Worm (Caenorhabditis elegans) whole organism, early embryonic: Measurements from ENCODE around the gene T28C6.7.
A peak's percentile ranks its signal among the peaks of the same experiment; 100 is the strongest.

ENCODE experiments used
- B0310.2 ChIP-seq: sonication (generic microtip); optimal IDR thresholded peaks from 2 replicates; lab custom pipeline; 2016; ENCODE audit warnings: mild to moderate bottlenecking, missing genetic modification characterization, missing compliant biosample characterization
- F13C5.2 ChIP-seq: sonication (generic microtip); optimal IDR thresholded peaks from 2 replicates; lab custom pipeline; 2017; ENCODE audit warnings: mild to moderate bottlenecking, missing genetic modification characterization, inconsistent platforms, missing compliant biosample characterization
- ama-1 ChIP-seq: fragments of 150-350 bp; optimal IDR thresholded peaks from 2 replicates; lab custom pipeline; 2014
- ceh-13 ChIP-seq: fragments of 200-800 bp; sonication (Bioruptor generic); optimal IDR thresholded peaks from 2 replicates; lab custom pipeline; 2018; ENCODE audit warnings: mild to moderate bottlenecking, missing genetic modification characterization, missing compliant biosample characterization
- ceh-36 ChIP-seq: sonication (generic microtip); optimal IDR thresholded peaks from 2 replicates; lab custom pipeline; 2016; ENCODE audit warnings: missing genetic modification characterization, inconsistent platforms, missing compliant biosample characterization
- ets-7 ChIP-seq: sonication (generic microtip); optimal IDR thresholded peaks from 2 replicates; lab custom pipeline; 2016; ENCODE audit warnings: missing genotype, missing genetic modification characterization, missing compliant biosample characterization
- flt-1 ChIP-seq: fragments of 200-800 bp; sonication (Bioruptor generic); IDR thresholded peaks from 2 replicates; pipeline ENCODE4 v1.3.6; 2022; ENCODE audit warnings: missing genetic modification characterization, missing compliant biosample characterization
- hmg-4 ChIP-seq: fragments of 200-800 bp; sonication (Bioruptor generic); optimal IDR thresholded peaks from 2 replicates; lab custom pipeline; 2018; ENCODE audit warnings: mild to moderate bottlenecking, missing genetic modification characterization, missing compliant biosample characterization
- hnd-1 ChIP-seq: sonication (generic microtip); optimal IDR thresholded peaks from 2 replicates; lab custom pipeline; 2016; ENCODE audit warnings: missing genetic modification characterization, missing compliant biosample characterization
- pes-1 ChIP-seq: fragments of 200-800 bp; sonication (Bioruptor generic); IDR thresholded peaks from 2 replicates; pipeline ENCODE4 v1.3.6; 2022; ENCODE audit warnings: missing genetic modification reagents, missing genetic modification characterization, missing compliant biosample characterization
- sea-1 ChIP-seq: fragments of 200-800 bp; sonication (Bioruptor generic); conservative IDR thresholded peaks from 2 replicates; pipeline ENCODE4 v1.3.6; 2022; ENCODE audit warnings: missing genetic modification characterization, missing compliant biosample characterization
- tbx-11 ChIP-seq: fragments of 200-800 bp; sonication (Bioruptor generic); IDR thresholded peaks from 2 replicates; pipeline ENCODE4 v1.3.6; 2022; ENCODE audit warnings: missing genetic modification characterization, missing compliant biosample characterization
- tbx-37 ChIP-seq: fragments of 200-800 bp; sonication (Bioruptor generic); conservative IDR thresholded peaks from 2 replicates; pipeline ENCODE4 v1.3.6; 2022; ENCODE audit warnings: missing genetic modification reagents, missing genetic modification characterization, missing compliant biosample characterization
- tra-4 ChIP-seq: sonication (generic microtip); optimal IDR thresholded peaks from 2 replicates; lab custom pipeline; 2017; ENCODE audit warnings: missing genetic modification characterization, missing compliant biosample characterization

- no peak for TF ChIP-seq tbx-11 (GFP tag; lab: Robert Waterston, UW)
- TF ChIP-seq flt-1 (GFP tag; lab: Robert Waterston, UW) = no peak
- no peak for TF ChIP-seq ama-1 (lab: Kevin White, UChicago)
- TF ChIP-seq ceh-36 = no peak
- no peak for TF ChIP-seq tbx-37
- TF ChIP-seq hnd-1 (tag; lab: Kevin White, UChicago) = no peak
- no peak for TF ChIP-seq ceh-13 (GFP tag; lab: Kevin White, UChicago)
- TF ChIP-seq ets-7 (tag; lab: Kevin White, UChicago) = no peak
- TF ChIP-seq F13C5.2 = no peak
- TF ChIP-seq sea-1 = no peak
- TF ChIP-seq hmg-4 = peak; percentile 49
- 0 out of 2 replicates have a peak, but pooled peaks have one; percentile 15 for TF ChIP-seq pes-1
- no peak for TF ChIP-seq tra-4 (tag; lab: Kevin White, UChicago)
- no peak for TF ChIP-seq B0310.2 (tag; lab: Kevin White, UChicago)
These were observed 8.1 kb upstream of the T28C6.7 start for ce11 chrIV:8819471-8819870.
